Worm (Caenorhabditis elegans) whole organism, L3 larva: Measurements from ENCODE around the gene F38E9.4.

ENCODE experiments used
- R02D3.7 ChIP-seq: fragments of 150-350 bp; optimal IDR thresholded peaks from 2 replicates; lab custom pipeline; 2014; ENCODE audit warnings: missing biosample characterization, missing genetic modification characterization
- ZK546.5 ChIP-seq: sonication (generic microtip); optimal IDR thresholded peaks from 2 replicates; lab custom pipeline; 2017; ENCODE audit warnings: missing biosample characterization, missing genetic modification characterization
- aly-2 ChIP-seq: fragments of 150-350 bp; optimal IDR thresholded peaks from 2 replicates; lab custom pipeline; 2014; ENCODE audit warnings: missing biosample characterization, missing genetic modification characterization
- ama-1 ChIP-seq: fragments of 150-350 bp; optimal IDR thresholded peaks from 2 replicates; lab custom pipeline; 2018
- ceh-16 ChIP-seq: sonication (generic microtip); optimal IDR thresholded peaks from 2 replicates; lab custom pipeline; 2017; ENCODE audit warnings: missing biosample characterization, missing genetic modification characterization
- ceh-28 ChIP-seq: fragments of 150-350 bp; optimal IDR thresholded peaks from 2 replicates; lab custom pipeline; 2014; ENCODE audit warnings: missing biosample characterization, missing genetic modification reagents, missing genetic modification characterization
- ceh-82 ChIP-seq: fragments of 150-350 bp; optimal IDR thresholded peaks from 2 replicates; lab custom pipeline; 2014; ENCODE audit warnings: missing biosample characterization, missing genetic modification characterization
- ceh-9 ChIP-seq: sonication (generic microtip); optimal IDR thresholded peaks from 2 replicates; lab custom pipeline; 2018; ENCODE audit warnings: missing biosample characterization, missing genetic modification characterization
- egl-27 ChIP-seq: sonication (generic microtip); optimal IDR thresholded peaks from 4 replicates; lab custom pipeline; 2017; ENCODE audit warnings: missing biosample characterization, missing genetic modification reagents, missing genetic modification characterization
- elt-1 ChIP-seq: fragments of 150-350 bp; optimal IDR thresholded peaks from 2 replicates; lab custom pipeline; 2014; ENCODE audit warnings: missing biosample characterization, missing genetic modification characterization
- elt-2 ChIP-seq: sonication (generic microtip); optimal IDR thresholded peaks from 2 replicates; lab custom pipeline; 2016; ENCODE audit warnings: missing genetic modification reagents, mild to moderate bottlenecking, missing genetic modification characterization, missing compliant biosample characterization
- elt-3 ChIP-seq, 3 experiments: fragments of 150-350 bp in 1 of 3; sonication (generic microtip) in 2 of 3; optimal IDR thresholded peaks; 2 replicates in 2 of 3; 4 replicates in 1 of 3; lab custom pipeline; 2014 to 2017; ENCODE audit warnings: missing biosample characterization in 3 of 3, missing genetic modification characterization in 3 of 3
- eor-1 ChIP-seq, 2 experiments: fragments of 150-350 bp; optimal IDR thresholded peaks; 2 replicates each; lab custom pipeline; 2014 to 2018; ENCODE audit warnings: missing biosample characterization in 2 of 2, missing genetic modification characterization in 2 of 2
- fkh-2 ChIP-seq: fragments of 150-350 bp; optimal IDR thresholded peaks from 2 replicates; lab custom pipeline; 2014; ENCODE audit warnings: missing biosample characterization, missing genetic modification reagents, missing genetic modification characterization
- fos-1 ChIP-seq: fragments of 150-350 bp; optimal IDR thresholded peaks from 2 replicates; lab custom pipeline; 2014; ENCODE audit warnings: missing biosample characterization, missing genetic modification characterization
- lin-15B ChIP-seq: fragments of 150-350 bp; optimal IDR thresholded peaks from 2 replicates; lab custom pipeline; 2014; ENCODE audit warnings: missing biosample characterization, missing genetic modification characterization
- lin-39 ChIP-seq: fragments of 150-350 bp; optimal IDR thresholded peaks from 2 replicates; lab custom pipeline; 2018; ENCODE audit warnings: missing biosample characterization, missing genetic modification reagents, missing genetic modification characterization
- lsy-12 ChIP-seq: sonication (generic microtip); optimal IDR thresholded peaks from 2 replicates; lab custom pipeline; 2016; ENCODE audit warnings: mild to moderate bottlenecking, missing genetic modification characterization, missing compliant biosample characterization
- mdl-1 ChIP-seq: fragments of 150-350 bp; optimal IDR thresholded peaks from 2 replicates; lab custom pipeline; 2014; ENCODE audit warnings: missing biosample characterization, missing genetic modification characterization
- mml-1 ChIP-seq: fragments of 150-350 bp; sonication (generic microtip); optimal IDR thresholded peaks from 3 replicates; lab custom pipeline; 2014; ENCODE audit warnings: missing biosample characterization, missing genetic modification characterization
- nfya-1 ChIP-seq: sonication (generic microtip); optimal IDR thresholded peaks from 2 replicates; lab custom pipeline; 2017; ENCODE audit warnings: missing genetic modification characterization, mild to moderate bottlenecking, missing compliant biosample characterization, antibody characterized with exemption, moderate library complexity; ENCODE audit not compliant: insufficient read depth
- nhr-11 ChIP-seq: fragments of 150-350 bp; optimal IDR thresholded peaks from 2 replicates; lab custom pipeline; 2014; ENCODE audit warnings: missing biosample characterization, missing genetic modification characterization
- nhr-23 ChIP-seq: fragments of 150-350 bp; optimal IDR thresholded peaks from 2 replicates; lab custom pipeline; 2014; ENCODE audit warnings: missing biosample characterization, missing genetic modification reagents, missing genetic modification characterization
- nhr-237 ChIP-seq: fragments of 150-350 bp; optimal IDR thresholded peaks from 2 replicates; lab custom pipeline; 2014; ENCODE audit warnings: missing biosample characterization, missing genetic modification characterization
- nhr-25 ChIP-seq: sonication (generic microtip); optimal IDR thresholded peaks from 2 replicates; lab custom pipeline; 2017; ENCODE audit warnings: missing biosample characterization, missing genetic modification characterization
- nhr-28 ChIP-seq: fragments of 150-350 bp; optimal IDR thresholded peaks from 2 replicates; lab custom pipeline; 2014; ENCODE audit warnings: missing biosample characterization, missing genetic modification characterization
- nhr-43 ChIP-seq: sonication (generic microtip); optimal IDR thresholded peaks from 2 replicates; lab custom pipeline; 2016; ENCODE audit warnings: mild to moderate bottlenecking, missing genetic modification characterization, missing compliant biosample characterization; ENCODE audit not compliant: poor library complexity, severe bottlenecking
- nhr-67 ChIP-seq: fragments of 150-350 bp; optimal IDR thresholded peaks from 2 replicates; lab custom pipeline; 2014; ENCODE audit warnings: missing biosample characterization, missing genetic modification characterization
- nhr-76 ChIP-seq: fragments of 150-350 bp; sonication (generic microtip); optimal IDR thresholded peaks from 5 replicates; lab custom pipeline; 2014; ENCODE audit warnings: missing biosample characterization, missing genetic modification characterization
- pqm-1 ChIP-seq: fragments of 150-350 bp; optimal IDR thresholded peaks from 2 replicates; lab custom pipeline; 2017; ENCODE audit warnings: missing biosample characterization, missing genetic modification characterization, inconsistent platforms
- snpc-4 ChIP-seq: fragments of 150-350 bp; optimal IDR thresholded peaks from 2 replicates; lab custom pipeline; 2014; ENCODE audit warnings: missing biosample characterization, missing genetic modification characterization
- tbx-2 ChIP-seq: sonication (generic microtip); optimal IDR thresholded peaks from 2 replicates; lab custom pipeline; 2016; ENCODE audit warnings: mild to moderate bottlenecking, missing genetic modification characterization, missing compliant biosample characterization
- unc-39 ChIP-seq: sonication (generic microtip); optimal IDR thresholded peaks from 4 replicates; lab custom pipeline; 2017; ENCODE audit warnings: missing biosample characterization, missing genetic modification characterization
- unc-62 ChIP-seq: fragments of 150-350 bp; sonication (generic microtip); optimal IDR thresholded peaks from 4 replicates; lab custom pipeline; 2014; ENCODE audit warnings: missing biosample characterization, missing genetic modification reagents, missing genetic modification characterization
- zag-1 ChIP-seq: fragments of 150-350 bp; optimal IDR thresholded peaks from 2 replicates; lab custom pipeline; 2014; ENCODE audit warnings: missing biosample characterization, missing genetic modification characterization
- ztf-4 ChIP-seq: fragments of 150-350 bp; optimal IDR thresholded peaks from 2 replicates; lab custom pipeline; 2014; ENCODE audit warnings: missing biosample characterization, missing genetic modification characterization

F38E9.4 gene

DNA sequence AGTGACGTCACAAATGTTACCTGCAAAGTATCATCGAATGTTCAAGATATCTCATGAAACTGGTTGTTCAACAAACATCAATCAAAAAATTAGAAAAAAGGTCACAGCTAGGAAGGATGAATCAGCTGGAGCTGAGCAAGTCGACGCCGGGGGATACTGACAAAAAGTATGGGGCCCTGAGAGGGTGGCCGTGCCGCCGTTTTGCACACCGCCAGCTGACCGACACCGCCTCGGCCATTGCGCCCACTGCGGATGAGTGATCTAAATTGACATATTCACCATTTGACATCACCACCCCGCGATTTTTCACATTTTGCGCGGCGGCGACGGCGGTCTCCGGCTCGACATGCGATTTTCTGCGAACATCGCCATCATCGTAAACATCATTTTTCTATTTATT is 5.4 kb downstream of the F38E9.4 start:
- no peak for TF ChIP-seq elt-1 (tag; lab: Kevin White, UChicago)
- no peak for TF ChIP-seq lsy-12
- no peak for TF ChIP-seq snpc-4
- no peak for TF ChIP-seq aly-2 (tag; lab: Kevin White, UChicago)
- TF ChIP-seq egl-27 (tag; lab: Kevin White, UChicago): no peak
- TF ChIP-seq lin-15B (tag; lab: Kevin White, UChicago): no peak
- no peak for TF ChIP-seq nhr-237
- TF ChIP-seq ceh-28: no peak
- no peak for TF ChIP-seq nhr-43
- TF ChIP-seq nhr-28 (tag; lab: Kevin White, UChicago): no peak
- TF ChIP-seq ama-1 (lab: Kevin White, UChicago): no peak
- TF ChIP-seq zag-1 (tag; lab: Kevin White, UChicago): no peak
- TF ChIP-seq nhr-76 (tag; lab: Kevin White, UChicago): no peak
- no peak for TF ChIP-seq nhr-11 (tag; lab: Kevin White, UChicago)
- no peak for TF ChIP-seq eor-1 (tag; optimal IDR thresholded peaks at IDR 0.05; lab: Kevin White, UChicago)
- TF ChIP-seq ZK546.5: no peak
- TF ChIP-seq ceh-9 (tag; lab: Kevin White, UChicago): no peak
- no peak for TF ChIP-seq fos-1
- TF ChIP-seq nhr-23: no peak

DNA sequence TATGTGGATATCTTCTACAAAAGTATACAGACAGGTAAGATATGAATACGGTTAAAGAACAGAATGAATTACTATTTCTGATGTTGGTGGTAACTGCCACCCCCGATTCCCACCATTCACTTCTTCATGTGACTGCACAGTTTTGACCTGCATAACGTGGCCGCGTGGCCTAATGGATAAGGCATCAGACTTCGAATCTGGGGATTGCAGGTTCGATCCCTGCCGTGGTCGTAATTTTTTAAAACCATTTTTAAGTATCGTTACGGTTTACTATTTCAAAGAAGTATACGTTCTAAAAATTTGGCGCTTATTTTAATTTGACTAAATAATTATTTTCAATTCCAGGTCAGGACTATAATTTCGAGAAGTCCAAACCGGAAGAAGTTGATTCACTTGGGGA is 9.6 kb downstream of the F38E9.4 start:
- no peak for TF ChIP-seq nhr-28 (tag; lab: Kevin White, UChicago)
- TF ChIP-seq unc-62: no peak
- TF ChIP-seq lsy-12: no peak
- no peak for TF ChIP-seq elt-3 (tag; optimal IDR thresholded peaks at IDR 0.05; lab: Kevin White, UChicago)
- TF ChIP-seq elt-2 (tag; lab: Kevin White, UChicago): no peak
- TF ChIP-seq lin-15B (tag; lab: Kevin White, UChicago): no peak
- no peak for TF ChIP-seq mdl-1 (tag; lab: Kevin White, UChicago)
- TF ChIP-seq nhr-23: no peak
- no peak for TF ChIP-seq nhr-76 (tag; lab: Kevin White, UChicago)
- no peak for TF ChIP-seq lin-39 (tag; lab: Kevin White, UChicago)
- TF ChIP-seq aly-2 (tag; lab: Kevin White, UChicago): no peak
- no peak for TF ChIP-seq ceh-16 (tag; lab: Kevin White, UChicago)

- no peak for TF ChIP-seq tbx-2 (tag; lab: Kevin White, UChicago)
These were observed 14.4 kb downstream of the F38E9.4 start for ce11 chrX:16466157-16466556.

- TF ChIP-seq lin-39 (tag; lab: Kevin White, UChicago) (no peak), nhr-67 (no peak), ceh-82 (tag; lab: Kevin White, UChicago) (no peak), R02D3.7 (tag; lab: Kevin White, UChicago) (no peak), ceh-16 (tag; lab: Kevin White, UChicago) (no peak), pqm-1 (no peak)
These were observed 17.1 kb downstream of the F38E9.4 start for ce11 chrX:16468845-16469244.

ce11 chrX:16470758-16471157 is 19.0 kb downstream of the F38E9.4 start, which contains the start of gene F38E9.1:
TSS of gene F38E9.1 (plus strand) at chrX:16471058.
- TF ChIP-seq snpc-4 (no peak), elt-3 (tag; optimal IDR thresholded peaks at IDR 0.05; lab: Kevin White, UChicago) (no peak), unc-39 (tag; lab: Kevin White, UChicago) (no peak), nhr-25 (no peak), ztf-4 (tag; lab: Kevin White, UChicago) (no peak), ceh-82 (tag; lab: Kevin White, UChicago) (no peak), nfya-1 (tag; lab: Kevin White, UChicago) (no peak), lsy-12 (no peak), nhr-237 (no peak), mml-1 (no peak)

DNA sequence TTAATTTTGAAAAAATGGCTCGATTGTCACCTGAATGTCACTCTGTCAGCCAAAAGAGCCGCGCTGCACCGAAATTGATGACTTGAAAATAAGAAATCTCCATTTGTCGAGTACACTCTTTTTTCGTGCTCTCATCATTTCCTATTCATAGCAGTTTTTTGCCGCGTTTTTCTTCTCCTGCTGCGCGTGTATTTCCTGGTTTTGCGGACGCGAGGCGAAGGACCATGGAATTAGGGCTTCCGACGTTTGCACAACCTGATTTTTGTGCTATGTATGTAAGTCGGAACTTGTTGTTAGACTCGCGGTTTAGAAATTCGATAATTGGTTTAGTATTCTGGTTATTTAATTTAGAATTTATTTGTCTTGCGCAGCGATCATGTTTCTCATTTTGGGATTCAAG is 28.5 kb downstream of the F38E9.4 start:
- TF ChIP-seq fkh-2 (tag; lab: Kevin White, UChicago): no peak
